Worm (Caenorhabditis elegans): ENCODE data around the gene Y50D4B.6.

ce11 chrV:1061295-1061694 lies 22.8 kb upstream of the Y50D4B.6 start, which contains the start of gene rnst-2:
- no peak for TF ChIP-seq snpc-4 (tag; optimal IDR thresholded peaks at IDR 0.05)
- no peak for TF ChIP-seq aly-2 (tag; optimal IDR thresholded peaks at IDR 0.05)
- TF ChIP-seq skn-1 (tag; optimal IDR thresholded peaks at IDR 0.05): no peak
- no peak for TF ChIP-seq elt-3 (tag; optimal IDR thresholded peaks at IDR 0.05)
- no peak for TF ChIP-seq zip-4 (GFP tag; optimal IDR thresholded peaks at IDR 0.05)
- TF ChIP-seq alr-1 (tag; optimal IDR thresholded peaks at IDR 0.05; ENCODE audit: borderline replicate concordance): no peak
- no peak for TF ChIP-seq unc-130 (tag; optimal IDR thresholded peaks at IDR 0.05)
- no peak for TF ChIP-seq lsy-2 (tag; optimal IDR thresholded peaks at IDR 0.05)
- no peak for TF ChIP-seq fkh-10 (GFP tag; optimal IDR thresholded peaks at IDR 0.05)
- no peak for TF ChIP-seq nhr-28 (tag; optimal IDR thresholded peaks at IDR 0.05)
- no peak for TF ChIP-seq unc-62 (GFP tag; optimal IDR thresholded peaks at IDR 0.05)
